Fruit fly (Drosophila melanogaster) whole organism, embryonic: ENCODE results near the gene UQCR-Q.

ENCODE experiments used
- Atf3 ChIP-seq: fragments of 200-800 bp; sonication (Bioruptor generic); optimal IDR thresholded peaks from 3 replicates; lab custom pipeline; 2016; ENCODE audit warnings: missing biosample characterization, missing genetic modification characterization
- Bdp1 ChIP-seq: fragments of 200-800 bp; sonication (Bioruptor generic); optimal IDR thresholded peaks from 3 replicates; lab custom pipeline; 2016; ENCODE audit warnings: missing biosample characterization, missing genetic modification characterization
- Bgb ChIP-seq: fragments of 200-800 bp; sonication (Bioruptor generic); IDR thresholded peaks from 2 replicates; pipeline ENCODE4 v1.3.6; 2022; ENCODE audit warnings: missing biosample characterization, missing genetic modification characterization; ENCODE audit not compliant: partially characterized antibody
- CG10543 ChIP-seq: fragments of 200-800 bp; sonication (Bioruptor generic); optimal IDR thresholded peaks from 3 replicates; lab custom pipeline; 2017; ENCODE audit warnings: missing biosample characterization, mild to moderate bottlenecking, missing genetic modification characterization, moderate library complexity
- CG13894 ChIP-seq: fragments of 200-800 bp; sonication (Bioruptor generic); optimal IDR thresholded peaks from 3 replicates; lab custom pipeline; 2018; ENCODE audit warnings: missing biosample characterization, mild to moderate bottlenecking, missing genetic modification characterization, moderate library complexity
- CG15269 ChIP-seq: fragments of 200-800 bp; sonication (Bioruptor generic); optimal IDR thresholded peaks from 2 replicates; lab custom pipeline; 2018; ENCODE audit warnings: missing biosample characterization, mild to moderate bottlenecking, missing genetic modification characterization, moderate library complexity
- CG1602 ChIP-seq: fragments of 200-800 bp; sonication (Bioruptor generic); optimal IDR thresholded peaks from 3 replicates; lab custom pipeline; 2016; ENCODE audit warnings: missing biosample characterization, missing genetic modification characterization
- CG2199 ChIP-seq: fragments of 200-800 bp; sonication (Bioruptor generic); IDR thresholded peaks from 3 replicates; pipeline ENCODE4 v1.3.6; 2022; ENCODE audit warnings: missing biosample characterization, missing genetic modification characterization
- CG31224 ChIP-seq: fragments of 200-800 bp; sonication (Bioruptor generic); IDR thresholded peaks from 2 replicates; pipeline ENCODE4 v1.3.6; 2022; ENCODE audit warnings: missing biosample characterization, missing genetic modification characterization
- CG3407 ChIP-seq: fragments of 200-800 bp; sonication (Bioruptor generic); optimal IDR thresholded peaks from 2 replicates; lab custom pipeline; 2018; ENCODE audit warnings: missing biosample characterization, mild to moderate bottlenecking, missing genetic modification characterization
- CG6254 ChIP-seq: fragments of 200-800 bp; sonication (Bioruptor generic); optimal IDR thresholded peaks from 3 replicates; lab custom pipeline; 2017; ENCODE audit warnings: mild to moderate bottlenecking, missing biosample characterization, missing genetic modification reagents, missing genetic modification characterization
- CG6791 ChIP-seq: fragments of 200-800 bp; sonication (Bioruptor generic); IDR thresholded peaks from 3 replicates; pipeline ENCODE4 v1.3.6; 2022; ENCODE audit warnings: missing biosample characterization, missing genetic modification characterization; ENCODE audit not compliant: partially characterized antibody
- CG7271 ChIP-seq: fragments of 200-800 bp; sonication (Bioruptor generic); optimal IDR thresholded peaks from 2 replicates; lab custom pipeline; 2018; ENCODE audit warnings: missing biosample characterization, mild to moderate bottlenecking, missing genetic modification characterization, moderate library complexity
- CG7786 ChIP-seq: fragments of 200-800 bp; sonication (Bioruptor generic); optimal IDR thresholded peaks from 2 replicates; lab custom pipeline; 2016; ENCODE audit warnings: missing biosample characterization, missing genetic modification characterization
- CG9876 ChIP-seq: fragments of 200-800 bp; sonication (Bioruptor generic); optimal IDR thresholded peaks from 2 replicates; lab custom pipeline; 2016; ENCODE audit warnings: missing biosample characterization, missing genetic modification characterization
- Camta ChIP-seq: fragments of 200-800 bp; sonication (Bioruptor generic); optimal IDR thresholded peaks from 2 replicates; lab custom pipeline; 2016; ENCODE audit warnings: missing biosample characterization, missing genetic modification characterization
- Deaf1 ChIP-seq: fragments of 200-800 bp; optimal IDR thresholded peaks from 3 replicates; lab custom pipeline; 2019; ENCODE audit warnings: missing biosample characterization, mild to moderate bottlenecking, missing genetic modification characterization, moderate library complexity
- Dek ChIP-seq: fragments of 200-800 bp; sonication (Bioruptor generic); optimal IDR thresholded peaks from 3 replicates; lab custom pipeline; 2019; ENCODE audit warnings: missing biosample characterization, mild to moderate bottlenecking, missing genetic modification characterization, moderate library complexity
- E2f1 ChIP-seq: fragments of 200-800 bp; sonication (Bioruptor generic); IDR thresholded peaks from 2 replicates; pipeline ENCODE4 v1.3.6; 2022; ENCODE audit warnings: missing biosample characterization, missing genetic modification characterization
- Elba2 ChIP-seq: fragments of 200-800 bp; sonication (Bioruptor generic); optimal IDR thresholded peaks from 3 replicates; lab custom pipeline; 2016; ENCODE audit warnings: missing biosample characterization, missing genetic modification characterization
- Hr39 ChIP-seq: fragments of >200 bp; optimal IDR thresholded peaks from 2 replicates; lab custom pipeline; 2017
- Kr ChIP-seq: fragments of 200-800 bp; sonication (Bioruptor generic); optimal IDR thresholded peaks from 2 replicates; lab custom pipeline; 2017; ENCODE audit warnings: missing biosample characterization, mild to moderate bottlenecking, missing genetic modification characterization
- Med ChIP-seq: fragments of 200-800 bp; sonication (Bioruptor generic); peaks from one replicate; lab custom pipeline; 2016; ENCODE audit warnings: missing biosample characterization, missing genetic modification characterization, mild to moderate bottlenecking, inconsistent platforms, moderate library complexity
- Nf-YB ChIP-seq: fragments of 200-800 bp; sonication (Bioruptor generic); optimal IDR thresholded peaks from 3 replicates; lab custom pipeline; 2019; ENCODE audit warnings: missing biosample characterization, mild to moderate bottlenecking, missing genetic modification characterization, moderate library complexity
- NfI ChIP-seq: fragments of 200-800 bp; sonication (Bioruptor generic); optimal IDR thresholded peaks from 3 replicates; lab custom pipeline; 2018; ENCODE audit warnings: missing biosample characterization, mild to moderate bottlenecking, missing genetic modification characterization, moderate library complexity
- Optix ChIP-seq: fragments of 200-800 bp; sonication (Bioruptor generic); IDR thresholded peaks from 3 replicates; pipeline ENCODE4 v1.3.6; 2022; ENCODE audit warnings: missing biosample characterization, missing genetic modification characterization
- Scr ChIP-seq: fragments of 200-800 bp; sonication (Bioruptor generic); IDR thresholded peaks from 2 replicates; pipeline ENCODE4 v1.3.6; 2022; ENCODE audit warnings: missing biosample characterization, missing genetic modification characterization; ENCODE audit not compliant: partially characterized antibody
- Side ChIP-seq: fragments of 200-800 bp; sonication (Bioruptor generic); optimal IDR thresholded peaks from 2 replicates; lab custom pipeline; 2016; ENCODE audit warnings: missing biosample characterization, missing genetic modification characterization
- Sox102F ChIP-seq: fragments of 200-800 bp; sonication (Bioruptor generic); optimal IDR thresholded peaks from 2 replicates; lab custom pipeline; 2018; ENCODE audit warnings: missing biosample characterization, mild to moderate bottlenecking, missing genetic modification characterization, moderate library complexity
- Ssrp ChIP-seq: fragments of 200-800 bp; sonication (Bioruptor generic); optimal IDR thresholded peaks from 2 replicates; lab custom pipeline; 2018; ENCODE audit warnings: missing biosample characterization, mild to moderate bottlenecking, missing genetic modification characterization, moderate library complexity
- abd-A ChIP-seq: fragments of 200-800 bp; sonication (Bioruptor generic); optimal IDR thresholded peaks from 3 replicates; lab custom pipeline; 2019; ENCODE audit warnings: missing biosample characterization, mild to moderate bottlenecking, missing genetic modification characterization, moderate library complexity
- ap ChIP-seq: fragments of 200-800 bp; sonication (Bioruptor generic); IDR thresholded peaks from 2 replicates; pipeline ENCODE4 v1.3.6; 2022; ENCODE audit warnings: missing biosample characterization, missing genetic modification characterization
- cg ChIP-seq: fragments of 200-800 bp; sonication (Bioruptor generic); optimal IDR thresholded peaks from 3 replicates; lab custom pipeline; 2019; ENCODE audit warnings: missing biosample characterization, mild to moderate bottlenecking, missing genetic modification characterization, moderate library complexity
- ewg ChIP-seq: fragments of 200-800 bp; sonication (Bioruptor generic); optimal IDR thresholded peaks from 3 replicates; lab custom pipeline; 2017; ENCODE audit warnings: mild to moderate bottlenecking, missing biosample characterization, missing genetic modification reagents, missing genetic modification characterization
- insv ChIP-seq, 2 experiments: fragments of 200-800 bp; sonication (Bioruptor generic); optimal IDR thresholded peaks; 3 replicates each; lab custom pipeline; 2016 to 2018; ENCODE audit warnings: missing biosample characterization in 2 of 2, missing genetic modification characterization in 2 of 2
- ken ChIP-seq: fragments of 200-800 bp; sonication (Bioruptor generic); IDR thresholded peaks from 3 replicates; pipeline ENCODE4 v1.3.6; 2022; ENCODE audit warnings: missing biosample characterization, missing genetic modification characterization
- lilli ChIP-seq: fragments of 200-800 bp; sonication (Bioruptor generic); optimal IDR thresholded peaks from 3 replicates; lab custom pipeline; 2016; ENCODE audit warnings: missing biosample characterization, missing genetic modification characterization
- nau ChIP-seq: fragments of 200-800 bp; sonication (Bioruptor generic); optimal IDR thresholded peaks from 3 replicates; lab custom pipeline; 2017; ENCODE audit warnings: missing biosample characterization, mild to moderate bottlenecking, missing genetic modification characterization, missing genetic modification reagents
- oc ChIP-seq: fragments of 200-800 bp; sonication (Bioruptor generic); optimal IDR thresholded peaks from 2 replicates; lab custom pipeline; 2018; ENCODE audit warnings: missing biosample characterization, mild to moderate bottlenecking, missing genetic modification characterization, moderate library complexity
- pros ChIP-seq: fragments of 200-800 bp; sonication (Bioruptor generic); optimal IDR thresholded peaks from 3 replicates; lab custom pipeline; 2019; ENCODE audit warnings: missing biosample characterization, mild to moderate bottlenecking, missing genetic modification characterization, moderate library complexity
- ranshi ChIP-seq: fragments of 200-800 bp; sonication (Bioruptor generic); IDR thresholded peaks from 2 replicates; pipeline ENCODE4 v1.3.6; 2022; ENCODE audit warnings: missing biosample characterization, missing genetic modification characterization
- rib ChIP-seq: fragments of 200-800 bp; sonication (Bioruptor generic); IDR thresholded peaks from 2 replicates; pipeline ENCODE4 v1.3.6; 2022; ENCODE audit warnings: missing biosample characterization, missing genetic modification characterization
- run ChIP-seq: fragments of 200-800 bp; sonication (Bioruptor generic); optimal IDR thresholded peaks from 3 replicates; lab custom pipeline; 2018; ENCODE audit warnings: missing biosample characterization, mild to moderate bottlenecking, missing genetic modification characterization
- scrt ChIP-seq: fragments of 200-800 bp; sonication (Bioruptor generic); optimal IDR thresholded peaks from 2 replicates; lab custom pipeline; 2018; ENCODE audit warnings: missing biosample characterization, mild to moderate bottlenecking, missing genetic modification characterization, moderate library complexity
- sens ChIP-seq: fragments of 200-800 bp; sonication (Bioruptor generic); peaks from one replicate; lab custom pipeline; 2016; ENCODE audit warnings: missing biosample characterization, missing genetic modification characterization
- sqz ChIP-seq: fragments of 200-800 bp; sonication (Bioruptor generic); optimal IDR thresholded peaks from 3 replicates; lab custom pipeline; 2018; ENCODE audit warnings: missing biosample characterization, mild to moderate bottlenecking, missing genetic modification characterization
- zen ChIP-seq: fragments of 200-800 bp; sonication (Bioruptor generic); optimal IDR thresholded peaks from 3 replicates; lab custom pipeline; 2018; ENCODE audit warnings: missing biosample characterization, mild to moderate bottlenecking, missing genetic modification characterization, moderate library complexity

UQCR-Q gene

DNA sequence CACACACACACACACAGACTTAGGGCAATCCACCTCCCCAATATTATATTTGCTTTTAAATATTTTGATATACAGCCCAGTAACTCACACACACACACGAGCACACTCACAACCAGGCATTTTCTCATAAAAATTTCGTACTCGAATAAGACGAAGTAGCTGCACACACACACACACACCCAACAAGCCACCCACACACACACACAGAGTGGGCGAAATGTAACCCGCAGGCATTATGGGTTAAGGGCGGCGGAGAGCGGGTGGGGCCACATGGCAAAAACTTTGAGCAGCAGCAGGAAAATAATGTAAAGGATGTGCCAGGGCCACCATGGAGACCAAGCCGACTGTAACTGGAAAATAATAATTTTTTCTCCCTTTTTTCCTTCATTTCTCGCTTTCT is 33.0 kb upstream of the UQCR-Q start:
- no peak for TF ChIP-seq oc
- peak; percentile 52 for TF ChIP-seq pros (GFP tag; lab: Kevin White, UChicago)
- no peak for TF ChIP-seq CG3407 (GFP tag; lab: Kevin White, UChicago)
- TF ChIP-seq ap (GFP tag; lab: Robert Waterston, UW): no peak
- TF ChIP-seq Med (GFP tag; lab: Kevin White, UChicago): peak; percentile 16
- TF ChIP-seq abd-A: peak; percentile 86
- no peak for TF ChIP-seq run (tag; lab: Kevin White, UChicago)
- TF ChIP-seq sens (GFP tag; lab: Kevin White, UChicago): peak; percentile 23
- no peak for TF ChIP-seq Elba2
- TF ChIP-seq ranshi (GFP tag; lab: Robert Waterston, UW): 0 out of 2 replicates have a peak, but pooled peaks have one; percentile 10
- peak; percentile 9 for TF ChIP-seq CG10543 (GFP tag; lab: Kevin White, UChicago)
- TF ChIP-seq CG7786 (GFP tag; lab: Kevin White, UChicago): no peak
- no peak for TF ChIP-seq rib
- TF ChIP-seq cg (GFP tag; lab: Kevin White, UChicago): peak; percentile 37
- no peak for TF ChIP-seq nau (GFP tag; lab: Kevin White, UChicago)
- no peak for TF ChIP-seq CG6791
- TF ChIP-seq Optix (GFP tag; lab: Robert Waterston, UW): no peak
- peak; percentile 16 for TF ChIP-seq CG13894 (tag; lab: Kevin White, UChicago)
- TF ChIP-seq lilli (GFP tag; lab: Kevin White, UChicago): no peak
- TF ChIP-seq CG1602 (GFP tag; lab: Kevin White, UChicago): no peak
- no peak for TF ChIP-seq Bdp1 (GFP tag; lab: Kevin White, UChicago)
- TF ChIP-seq, all 482 proteins: peak for 8

- TF ChIP-seq Bgb (GFP tag; lab: Robert Waterston, UW): no peak
- no peak for TF ChIP-seq Atf3 (GFP tag; lab: Kevin White, UChicago)
- no peak for TF ChIP-seq CG7271 (tag; lab: Kevin White, UChicago)
- TF ChIP-seq Dek: no peak
- no peak for TF ChIP-seq E2f1 (GFP tag; lab: Robert Waterston, UW)
- TF ChIP-seq Side: no peak
- TF ChIP-seq CG13894 (tag; lab: Kevin White, UChicago): peak; percentile 50
- TF ChIP-seq Deaf1: peak; percentile 80
- TF ChIP-seq scrt: peak; percentile 63
- no peak for TF ChIP-seq CG15269 (tag; lab: Kevin White, UChicago)
- TF ChIP-seq ken (GFP tag; lab: Robert Waterston, UW): 0 out of 3 replicates have a peak, but pooled peaks have one; percentile 20
- peak; percentile 31 for TF ChIP-seq ewg
- 0 out of 2 replicates have a peak, but pooled peaks have one; percentile 20 for TF ChIP-seq CG31224 (GFP tag; lab: Robert Waterston, UW)
- no peak for TF ChIP-seq CG9876 (GFP tag; lab: Kevin White, UChicago)
- no peak for TF ChIP-seq Camta (GFP tag; lab: Kevin White, UChicago)
- no peak for TF ChIP-seq NfI (GFP tag; lab: Kevin White, UChicago)
These were observed 30.0 kb upstream of the UQCR-Q start for dm6 chr3L:17444569-17444968.

- TF ChIP-seq Scr (GFP tag; lab: Robert Waterston, UW) (no peak), CG6254 (GFP tag; lab: Kevin White, UChicago) (no peak), Ssrp (tag; lab: Kevin White, UChicago) (no peak), zen (peak; percentile 38), abd-A (peak; percentile 19), CG2199 (GFP tag; lab: Robert Waterston, UW) (peak; percentile 75; the same call in 2 of the 3 replicates), lilli (GFP tag; lab: Kevin White, UChicago) (no peak), CG13894 (tag; lab: Kevin White, UChicago) (no peak), sqz (peak; percentile 59), Hr39 (lab: Kevin White, UChicago) (peak; percentile 6), insv (GFP tag; optimal IDR thresholded peaks at IDR 0.05; lab: Kevin White, UChicago) (no peak), Nf-YB (peak; percentile 69), pros (GFP tag; lab: Kevin White, UChicago) (peak; percentile 94), Kr (no peak), Sox102F (no peak)
These were observed 28.7 kb upstream of the UQCR-Q start for dm6 chr3L:17445629-17446431.
